Fruit fly (Drosophila melanogaster) whole organism, embryonic: ENCODE measurements around the gene Secp43.

ENCODE experiments used
- BEAF-32 ChIP-seq: fragments of 200-800 bp; sonication (Bioruptor generic); optimal IDR thresholded peaks from 3 replicates; lab custom pipeline; 2017; ENCODE audit warnings: missing biosample characterization, missing genetic modification characterization, mild to moderate bottlenecking, moderate library complexity, missing genetic modification reagents
- CG11456 ChIP-seq: fragments of 200-800 bp; sonication (Bioruptor generic); IDR thresholded peaks from 3 replicates; pipeline ENCODE4 v1.3.6; 2022; ENCODE audit warnings: missing biosample characterization, missing genetic modification characterization
- CG11504 ChIP-seq: fragments of 200-800 bp; sonication (Bioruptor generic); optimal IDR thresholded peaks from 3 replicates; lab custom pipeline; 2019; ENCODE audit warnings: missing biosample characterization, mild to moderate bottlenecking, missing genetic modification characterization, moderate library complexity
- CG11696 ChIP-seq: fragments of 200-800 bp; sonication (Bioruptor generic); IDR thresholded peaks from 2 replicates; pipeline ENCODE4 v1.3.6; 2022; ENCODE audit warnings: missing biosample characterization, missing genetic modification characterization
- CG12391 ChIP-seq: fragments of 200-800 bp; sonication (Bioruptor generic); optimal IDR thresholded peaks from 3 replicates; lab custom pipeline; 2018; ENCODE audit warnings: missing biosample characterization, mild to moderate bottlenecking, missing genetic modification characterization, moderate library complexity
- CG14710 ChIP-seq: fragments of 200-800 bp; sonication (Bioruptor generic); optimal IDR thresholded peaks from 3 replicates; lab custom pipeline; 2019; ENCODE audit warnings: missing biosample characterization, mild to moderate bottlenecking, missing genetic modification characterization, moderate library complexity
- CG14860 ChIP-seq: fragments of 200-800 bp; sonication (Bioruptor generic); IDR thresholded peaks from 3 replicates; pipeline ENCODE4 v1.3.6; 2022; ENCODE audit warnings: missing biosample characterization, missing genetic modification characterization; ENCODE audit not compliant: partially characterized antibody
- CG16779 ChIP-seq: fragments of 200-800 bp; sonication (Bioruptor generic); IDR thresholded peaks from 2 replicates; pipeline ENCODE4 v1.3.6; 2022; ENCODE audit warnings: missing biosample characterization, missing genetic modification characterization
- CG2678 ChIP-seq: fragments of 200-800 bp; sonication (Bioruptor generic); optimal IDR thresholded peaks from 3 replicates; lab custom pipeline; 2019; ENCODE audit warnings: missing biosample characterization, mild to moderate bottlenecking, missing genetic modification characterization, moderate library complexity
- CG33213 ChIP-seq: fragments of 200-800 bp; sonication (Bioruptor generic); optimal IDR thresholded peaks from 3 replicates; lab custom pipeline; 2016; ENCODE audit warnings: missing biosample characterization, missing genetic modification characterization
- CG3838 ChIP-seq: fragments of 200-800 bp; sonication (Bioruptor generic); optimal IDR thresholded peaks from 3 replicates; lab custom pipeline; 2016; ENCODE audit warnings: missing biosample characterization, missing genetic modification characterization
- CG4730 ChIP-seq: fragments of 200-800 bp; sonication (Bioruptor generic); IDR thresholded peaks from 2 replicates; pipeline ENCODE4 v1.3.6; 2022; ENCODE audit warnings: missing biosample characterization, missing genetic modification characterization
- CG4820 ChIP-seq: fragments of 200-800 bp; sonication (Bioruptor generic); optimal IDR thresholded peaks from 3 replicates; lab custom pipeline; 2016; ENCODE audit warnings: missing biosample characterization, missing genetic modification characterization
- CG6683 ChIP-seq: fragments of 200-800 bp; sonication (Bioruptor generic); optimal IDR thresholded peaks from 2 replicates; lab custom pipeline; 2017; ENCODE audit warnings: missing biosample characterization, mild to moderate bottlenecking, missing genetic modification characterization, missing genetic modification reagents
- CG7271 ChIP-seq: fragments of 200-800 bp; sonication (Bioruptor generic); optimal IDR thresholded peaks from 2 replicates; lab custom pipeline; 2018; ENCODE audit warnings: missing biosample characterization, mild to moderate bottlenecking, missing genetic modification characterization, moderate library complexity
- CG8290 ChIP-seq, 3 experiments: fragments of 200-800 bp; sonication (Bioruptor generic); optimal IDR thresholded peaks; 2 replicates each; lab custom pipeline; 2016 to 2019; ENCODE audit warnings: missing biosample characterization in 3 of 3, missing genetic modification characterization in 3 of 3, mild to moderate bottlenecking in 2 of 3, moderate library complexity in 1 of 3
- CG9727 ChIP-seq: fragments of 200-800 bp; sonication (Bioruptor generic); optimal IDR thresholded peaks from 3 replicates; lab custom pipeline; 2017; ENCODE audit warnings: missing biosample characterization, mild to moderate bottlenecking, missing genetic modification characterization
- CG9817 ChIP-seq: fragments of 200-800 bp; sonication (Bioruptor generic); optimal IDR thresholded peaks from 2 replicates; lab custom pipeline; 2018; ENCODE audit warnings: missing biosample characterization, mild to moderate bottlenecking, missing genetic modification characterization, moderate library complexity
- Chrac-16 ChIP-seq: fragments of 200-800 bp; sonication (Bioruptor generic); optimal IDR thresholded peaks from 3 replicates; lab custom pipeline; 2016; ENCODE audit warnings: missing biosample characterization, missing genetic modification characterization
- D19A ChIP-seq: fragments of 200-800 bp; optimal IDR thresholded peaks from 3 replicates; lab custom pipeline; 2019; ENCODE audit warnings: missing biosample characterization, mild to moderate bottlenecking, missing genetic modification characterization, moderate library complexity
- Dip2 ChIP-seq: fragments of 200-800 bp; sonication (Bioruptor generic); IDR thresholded peaks from 2 replicates; pipeline ENCODE4 v1.3.6; 2022; ENCODE audit warnings: missing biosample characterization, missing genetic modification characterization
- Ets97D ChIP-seq: fragments of 200-800 bp; sonication (Bioruptor generic); optimal IDR thresholded peaks from 3 replicates; lab custom pipeline; 2016; ENCODE audit warnings: missing biosample characterization, missing genetic modification characterization
- Fer3 ChIP-seq: fragments of 200-800 bp; sonication (Bioruptor generic); optimal IDR thresholded peaks from 2 replicates; lab custom pipeline; 2018; ENCODE audit warnings: missing biosample characterization, mild to moderate bottlenecking, missing genetic modification characterization, moderate library complexity
- GATAe ChIP-seq: fragments of 200-800 bp; sonication (Bioruptor generic); conservative IDR thresholded peaks from 2 replicates; pipeline ENCODE4 v1.3.6; 2022; ENCODE audit warnings: missing biosample characterization, missing genetic modification characterization
- Hr39 ChIP-seq: fragments of >200 bp; optimal IDR thresholded peaks from 2 replicates; lab custom pipeline; 2017
- Kr ChIP-seq: fragments of 200-800 bp; sonication (Bioruptor generic); optimal IDR thresholded peaks from 2 replicates; lab custom pipeline; 2017; ENCODE audit warnings: missing biosample characterization, mild to moderate bottlenecking, missing genetic modification characterization
- MTF-1 ChIP-seq: fragments of 200-800 bp; sonication (Bioruptor generic); optimal IDR thresholded peaks from 2 replicates; lab custom pipeline; 2018; ENCODE audit warnings: missing biosample characterization, mild to moderate bottlenecking, missing genetic modification characterization, borderline replicate concordance
- Max ChIP-seq: fragments of 200-800 bp; sonication (Bioruptor generic); optimal IDR thresholded peaks from 2 replicates; lab custom pipeline; 2016; ENCODE audit warnings: missing biosample characterization, mild to moderate bottlenecking, missing genetic modification characterization
- Med ChIP-seq: fragments of 200-800 bp; sonication (Bioruptor generic); peaks from one replicate; lab custom pipeline; 2016; ENCODE audit warnings: missing biosample characterization, missing genetic modification characterization, mild to moderate bottlenecking, inconsistent platforms, moderate library complexity
- Nf-YA ChIP-seq: fragments of 200-800 bp; sonication (Bioruptor generic); IDR thresholded peaks from 2 replicates; pipeline ENCODE4 v1.3.6; 2022; ENCODE audit warnings: missing biosample characterization, missing genetic modification characterization
- Ptx1 ChIP-seq: fragments of 200-800 bp; sonication (Bioruptor generic); IDR thresholded peaks from 2 replicates; pipeline ENCODE4 v1.3.6; 2022; ENCODE audit warnings: missing biosample characterization, missing genetic modification characterization
- amos ChIP-seq: fragments of 200-800 bp; sonication (Bioruptor generic); IDR thresholded peaks from 2 replicates; pipeline ENCODE4 v1.3.6; 2022; ENCODE audit warnings: missing biosample characterization, missing genetic modification characterization; ENCODE audit not compliant: partially characterized antibody
- caup ChIP-seq: fragments of 200-800 bp; sonication (Bioruptor generic); optimal IDR thresholded peaks from 3 replicates; lab custom pipeline; 2017; ENCODE audit warnings: missing biosample characterization, mild to moderate bottlenecking, missing genetic modification characterization, moderate library complexity; ENCODE audit not compliant: severe bottlenecking
- fru ChIP-seq: fragments of >200 bp; optimal IDR thresholded peaks from 2 replicates; lab custom pipeline; 2017
- gcm2 ChIP-seq: fragments of 200-800 bp; sonication (Bioruptor generic); optimal IDR thresholded peaks from 2 replicates; lab custom pipeline; 2016; ENCODE audit warnings: missing biosample characterization, missing genetic modification characterization
- gfzf ChIP-seq: fragments of 200-800 bp; sonication (Bioruptor generic); optimal IDR thresholded peaks from 2 replicates; lab custom pipeline; 2016; ENCODE audit warnings: missing biosample characterization, mild to moderate bottlenecking, missing genetic modification characterization, moderate library complexity
- hbn ChIP-seq: fragments of 200-800 bp; sonication (Bioruptor generic); IDR thresholded peaks from 2 replicates; pipeline ENCODE4 v1.3.6; 2022; ENCODE audit warnings: missing biosample characterization, missing genetic modification characterization; ENCODE audit not compliant: partially characterized antibody
- nau ChIP-seq: fragments of 200-800 bp; sonication (Bioruptor generic); optimal IDR thresholded peaks from 3 replicates; lab custom pipeline; 2017; ENCODE audit warnings: missing biosample characterization, mild to moderate bottlenecking, missing genetic modification characterization, missing genetic modification reagents
- otp ChIP-seq: fragments of 200-800 bp; sonication (Bioruptor generic); IDR thresholded peaks from 3 replicates; pipeline ENCODE4, ENCODE4 v1.3.6; 2022; ENCODE audit warnings: missing biosample characterization, missing genetic modification characterization
- peb ChIP-seq: fragments of 200-800 bp; sonication (Bioruptor generic); IDR thresholded peaks from 2 replicates; pipeline ENCODE4 v1.3.6; 2022; ENCODE audit warnings: missing biosample characterization, missing genetic modification characterization
- pfk ChIP-seq: fragments of 200-800 bp; sonication (Bioruptor generic); optimal IDR thresholded peaks from 2 replicates; lab custom pipeline; 2018; ENCODE audit warnings: missing biosample characterization, mild to moderate bottlenecking, missing genetic modification characterization, moderate library complexity
- pita ChIP-seq: fragments of 200-800 bp; sonication (Bioruptor generic); optimal IDR thresholded peaks from 2 replicates; lab custom pipeline; 2017; ENCODE audit warnings: missing biosample characterization, mild to moderate bottlenecking, missing genetic modification characterization
- ranshi ChIP-seq: fragments of 200-800 bp; sonication (Bioruptor generic); IDR thresholded peaks from 2 replicates; pipeline ENCODE4 v1.3.6; 2022; ENCODE audit warnings: missing biosample characterization, missing genetic modification characterization
- repo ChIP-seq: fragments of 200-800 bp; sonication (Bioruptor generic); optimal IDR thresholded peaks from 2 replicates; lab custom pipeline; 2016; ENCODE audit warnings: missing biosample characterization, missing genetic modification characterization
- salm ChIP-seq: fragments of 200-800 bp; sonication (Bioruptor generic); optimal IDR thresholded peaks from 2 replicates; lab custom pipeline; 2018; ENCODE audit warnings: missing biosample characterization, mild to moderate bottlenecking, missing genetic modification characterization
- schlank ChIP-seq: fragments of 200-800 bp; sonication (Bioruptor generic); optimal IDR thresholded peaks from 2 replicates; lab custom pipeline; 2018; ENCODE audit warnings: missing biosample characterization, mild to moderate bottlenecking, missing genetic modification characterization
- sr ChIP-seq: fragments of 200-800 bp; sonication (Bioruptor generic); IDR thresholded peaks from 3 replicates; pipeline ENCODE4 v1.3.6; 2022; ENCODE audit warnings: missing biosample characterization, missing genetic modification characterization
- tgo ChIP-seq: fragments of 200-800 bp; sonication (Bioruptor generic); IDR thresholded peaks from 3 replicates; pipeline ENCODE4 v1.3.6; 2022; ENCODE audit warnings: missing biosample characterization, missing genetic modification characterization
- tup ChIP-seq: fragments of 200-800 bp; sonication (Bioruptor generic); optimal IDR thresholded peaks from 2 replicates; lab custom pipeline; 2016; ENCODE audit warnings: missing biosample characterization, mild to moderate bottlenecking, missing genetic modification characterization, moderate library complexity
- yki ChIP-seq: fragments of >200 bp; optimal IDR thresholded peaks from 3 replicates; lab custom pipeline; 2018

Gene Secp43

DNA sequence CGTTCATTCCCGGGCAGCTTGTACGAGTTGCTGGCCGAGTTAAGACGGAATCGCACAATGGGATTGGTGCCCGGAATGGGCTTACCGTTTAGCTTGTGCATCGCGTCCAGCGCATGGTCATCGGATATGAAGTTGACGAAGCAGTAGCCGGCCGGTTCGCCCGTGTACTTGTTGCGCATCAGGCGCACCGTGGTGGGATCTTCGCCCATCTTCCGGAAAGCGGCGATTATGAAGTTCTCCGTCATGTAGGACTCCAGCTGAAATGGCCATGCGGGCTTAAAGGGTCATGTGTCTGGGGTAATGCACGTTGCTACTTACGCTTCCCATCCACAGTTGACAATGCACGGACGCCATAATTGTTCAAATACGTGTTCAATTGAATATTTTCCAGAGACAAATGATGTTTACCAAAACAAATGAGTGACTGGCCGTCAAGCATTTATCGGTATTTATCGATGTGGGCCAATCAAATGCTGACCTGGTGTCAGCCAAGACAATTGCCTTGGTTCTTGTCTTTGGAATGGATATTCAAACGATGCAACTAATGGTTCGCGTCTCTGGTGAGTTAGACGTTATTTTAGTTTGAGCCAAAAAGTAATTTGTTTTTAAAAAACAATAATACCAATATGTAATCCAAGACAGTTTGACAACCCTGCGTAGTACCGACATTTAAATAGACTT, at the start of gene Secp43, which contains the start of gene ND-B8 (continued):
- TF ChIP-seq repo, result no peak
- TF ChIP-seq Max, result no peak
- TF ChIP-seq ranshi, result no peak
- TF ChIP-seq CG12391, result peak; percentile 24
- TF ChIP-seq sr (GFP tag; lab: Robert Waterston, UW), result no peak
- TF ChIP-seq CG14710 (tag; lab: Kevin White, UChicago), result peak; percentile 77
- peak; percentile 56 for TF ChIP-seq CG8290 (GFP tag; optimal IDR thresholded peaks at IDR 0.05; lab: Kevin White, UChicago)
- TF ChIP-seq CG8290 (tag; optimal IDR thresholded peaks at IDR 0.05; lab: Kevin White, UChicago), result peak in 1 of 2 experiments; percentile 71
- TF ChIP-seq CG33213 (GFP tag; lab: Kevin White, UChicago), result peak; percentile 39
- TF ChIP-seq caup (GFP tag; lab: Kevin White, UChicago), result no peak
- TF ChIP-seq CG14860 (GFP tag; lab: Robert Waterston, UW), result peak; percentile 65
- TF ChIP-seq schlank (tag; lab: Kevin White, UChicago), result no peak
- peak; percentile 83 for TF ChIP-seq BEAF-32 (GFP tag; lab: Kevin White, UChicago)
- no peak for TF ChIP-seq MTF-1 (GFP tag; lab: Kevin White, UChicago)
- TF ChIP-seq Hr39 (lab: Kevin White, UChicago), result no peak
- no peak for TF ChIP-seq otp (GFP tag; lab: Robert Waterston, UW)
- TF ChIP-seq CG2678, result no peak
- peak; percentile 90 for TF ChIP-seq pita (GFP tag; lab: Kevin White, UChicago)
- TF ChIP-seq peb (GFP tag; lab: Robert Waterston, UW), result no peak
- TF ChIP-seq fru (lab: Kevin White, UChicago), result no peak
- no peak for TF ChIP-seq CG6683 (GFP tag; lab: Kevin White, UChicago)
- no peak for TF ChIP-seq tgo
- TF ChIP-seq Fer3, result no peak
- no peak for TF ChIP-seq Ptx1 (GFP tag; lab: Robert Waterston, UW)
- TF ChIP-seq CG3838 (GFP tag; lab: Kevin White, UChicago), result no peak
- TF ChIP-seq GATAe (GFP tag; lab: Robert Waterston, UW), result no peak
- TF ChIP-seq Med (GFP tag; lab: Kevin White, UChicago), result peak; percentile 81
- no peak for TF ChIP-seq Kr (GFP tag; lab: Kevin White, UChicago)
- TF ChIP-seq yki (lab: Kevin White, UChicago), result no peak
- TF ChIP-seq gcm2 (GFP tag; lab: Kevin White, UChicago), result no peak
- no peak for TF ChIP-seq CG9817 (tag; lab: Kevin White, UChicago)
- no peak for TF ChIP-seq CG16779 (GFP tag; lab: Robert Waterston, UW)
- TF ChIP-seq CG11504 (tag; lab: Kevin White, UChicago), result peak; percentile 4
- TF ChIP-seq nau (GFP tag; lab: Kevin White, UChicago), result no peak
- peak; percentile 80 for TF ChIP-seq amos (GFP tag; lab: Robert Waterston, UW)
- no peak for TF ChIP-seq CG7271 (tag; lab: Kevin White, UChicago)
- no peak for TF ChIP-seq Dip2 (GFP tag; lab: Robert Waterston, UW)
- no peak for TF ChIP-seq salm
- no peak for TF ChIP-seq CG11456 (GFP tag; lab: Robert Waterston, UW)
- TF ChIP-seq hbn, result peak; percentile 57
- no peak for TF ChIP-seq pfk (GFP tag; lab: Kevin White, UChicago)
- no peak for TF ChIP-seq Chrac-16 (GFP tag; lab: Kevin White, UChicago)
- no peak for TF ChIP-seq CG9727 (GFP tag; lab: Kevin White, UChicago)
- TF ChIP-seq CG11696, result no peak
- no peak for TF ChIP-seq Nf-YA (GFP tag; lab: Robert Waterston, UW)
- peak; percentile 81 for TF ChIP-seq Ets97D (GFP tag; lab: Kevin White, UChicago)
- peak; percentile 18 for TF ChIP-seq D19A (tag; lab: Kevin White, UChicago)
- no peak for TF ChIP-seq CG4820
- peak; percentile 72 for TF ChIP-seq gfzf (GFP tag; lab: Kevin White, UChicago)
- no peak for TF ChIP-seq tup (GFP tag; lab: Kevin White, UChicago)
- no peak for TF ChIP-seq CG4730 (GFP tag; lab: Robert Waterston, UW)
